Worm (Caenorhabditis elegans): ENCODE results near the gene pfd-4.

DNA sequence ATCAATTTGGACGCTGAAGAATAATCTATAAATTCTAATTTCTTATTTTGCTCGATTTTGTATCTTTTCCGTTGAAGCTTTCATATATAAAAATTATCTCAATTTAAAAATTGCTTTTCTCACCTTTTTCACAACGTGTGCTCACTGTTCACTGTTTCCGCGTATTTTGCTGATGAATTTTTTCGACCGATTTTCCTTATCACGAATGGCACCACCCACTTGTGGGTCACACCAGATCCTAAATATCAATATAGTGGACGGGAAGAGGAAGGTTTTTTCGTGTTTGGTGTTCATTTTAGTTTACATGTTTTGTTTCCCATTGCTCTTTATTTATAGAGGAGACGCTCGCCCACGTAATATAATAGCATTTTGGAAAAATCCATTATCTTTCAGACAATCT is 681 bp downstream of the pfd-4 start:
- TF ChIP-seq pes-1 (GFP tag; IDR thresholded peaks at IDR 0.05), result no peak
- no peak for TF ChIP-seq ceh-13 (GFP tag; optimal IDR thresholded peaks at IDR 0.05)

All from whole organism, early embryonic.